Fruit fly (Drosophila melanogaster): ENCODE data around the gene Pburs.
A peak's percentile ranks its signal among the peaks of the same experiment; 100 is the strongest.

The Pburs gene

DNA sequence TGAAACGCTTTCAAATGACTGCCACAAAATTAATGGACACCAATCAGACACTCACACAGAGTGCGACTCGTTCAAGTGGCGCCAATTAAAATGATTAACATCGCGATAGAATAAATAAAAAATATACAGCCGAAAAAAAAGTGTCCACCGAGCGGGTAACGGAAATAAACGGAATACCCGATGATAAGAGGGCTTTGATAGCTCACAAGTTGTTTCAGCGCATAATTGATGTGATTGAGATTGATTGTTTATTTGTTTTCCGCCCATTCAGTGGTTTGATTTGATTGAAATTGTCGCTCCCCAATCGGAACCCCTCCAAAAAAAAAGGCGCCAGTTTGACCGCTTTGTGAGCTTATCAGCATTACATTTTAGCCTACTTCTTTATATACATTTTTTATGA, 13.6 kb downstream of the Pburs start (continued):
- peak; percentile 69 for TF ChIP-seq Med (GFP tag)
- peak; percentile 89 for TF ChIP-seq sug (tag; optimal IDR thresholded peaks at IDR 0.05)
- no peak for TF ChIP-seq gcm (GFP tag; optimal IDR thresholded peaks at IDR 0.05)
- no peak for TF ChIP-seq fu2 (GFP tag; optimal IDR thresholded peaks at IDR 0.05)
- peak; percentile 93 for TF ChIP-seq exex (tag; optimal IDR thresholded peaks at IDR 0.05)
- peak; percentile 65 for TF ChIP-seq CG34376 (GFP tag; optimal IDR thresholded peaks at IDR 0.05)
- no peak for TF ChIP-seq insv (GFP tag; optimal IDR thresholded peaks at IDR 0.05)
- peak; percentile 88 for TF ChIP-seq grn (GFP tag; optimal IDR thresholded peaks at IDR 0.05)
- no peak for TF ChIP-seq MTF-1 (GFP tag; optimal IDR thresholded peaks at IDR 0.05; ENCODE audit: borderline replicate concordance)
- no peak for TF ChIP-seq Lpt (GFP tag; optimal IDR thresholded peaks at IDR 0.05)
- peak; percentile 63 for TF ChIP-seq Vsx1 (GFP tag; optimal IDR thresholded peaks at IDR 0.05)
- no peak for TF ChIP-seq corto (GFP tag; optimal IDR thresholded peaks at IDR 0.05)
- no peak for TF ChIP-seq Lhr (GFP tag; optimal IDR thresholded peaks at IDR 0.05)
- no peak for TF ChIP-seq unc-4 (GFP tag; IDR thresholded peaks at IDR 0.05; ENCODE audit: partially characterized antibody)
- no peak for TF ChIP-seq CG1603 (tag; optimal IDR thresholded peaks at IDR 0.05)
- no peak for TF ChIP-seq CTCF (GFP tag; optimal IDR thresholded peaks at IDR 0.05)
- TF ChIP-seq CG7357 (GFP tag; IDR thresholded peaks at IDR 0.05) = no peak
- no peak for TF ChIP-seq fd3F (GFP tag; optimal IDR thresholded peaks at IDR 0.05)
- TF ChIP-seq CG13123 (GFP tag; optimal IDR thresholded peaks at IDR 0.05) = no peak
- no peak for TF ChIP-seq CG6272 (GFP tag; IDR thresholded peaks at IDR 0.05)
- TF ChIP-seq z (GFP tag; IDR thresholded peaks at IDR 0.05) = no peak
- TF ChIP-seq caup (GFP tag; optimal IDR thresholded peaks at IDR 0.05; ENCODE audit: severe bottlenecking) = no peak
- TF ChIP-seq Ets65A (GFP tag) = no peak
- no peak for TF ChIP-seq CG9437 (GFP tag; optimal IDR thresholded peaks at IDR 0.05)
- TF ChIP-seq CG33557 (GFP tag; optimal IDR thresholded peaks at IDR 0.05) = no peak
- no peak for TF ChIP-seq Neu2 (GFP tag; optimal IDR thresholded peaks at IDR 0.05; ENCODE audit: borderline replicate concordance)
- TF ChIP-seq scrt (GFP tag; optimal IDR thresholded peaks at IDR 0.05) = peak; percentile 6
- no peak for TF ChIP-seq twi (tag; optimal IDR thresholded peaks at IDR 0.05)
- no peak for TF ChIP-seq Xbp1 (GFP tag; optimal IDR thresholded peaks at IDR 0.05)
- TF ChIP-seq sd (tag; optimal IDR thresholded peaks at IDR 0.05) = peak; percentile 50
- TF ChIP-seq Nf-YB (GFP tag; optimal IDR thresholded peaks at IDR 0.05) = peak; percentile 20
- TF ChIP-seq danr (GFP tag; IDR thresholded peaks at IDR 0.05) = no peak
- TF ChIP-seq CG15073 (GFP tag; optimal IDR thresholded peaks at IDR 0.05) = no peak
- no peak for TF ChIP-seq CG3726 (GFP tag; IDR thresholded peaks at IDR 0.05)
- no peak for TF ChIP-seq trh (GFP tag; optimal IDR thresholded peaks at IDR 0.05)
- no peak for TF ChIP-seq Gug (GFP tag; IDR thresholded peaks at IDR 0.05)
- TF ChIP-seq Oli (tag; optimal IDR thresholded peaks at IDR 0.05) = no peak
- no peak for TF ChIP-seq Mes4 (GFP tag; optimal IDR thresholded peaks at IDR 0.05)
- no peak for TF ChIP-seq Stat92E (GFP tag; optimal IDR thresholded peaks at IDR 0.05)
- TF ChIP-seq NfI (GFP tag; optimal IDR thresholded peaks at IDR 0.05) = no peak
- TF ChIP-seq CG11695 (GFP tag; IDR thresholded peaks at IDR 0.05) = no peak
- no peak for TF ChIP-seq HLHmδ (GFP tag; optimal IDR thresholded peaks at IDR 0.05)
- no peak for TF ChIP-seq CG1792 (GFP tag; optimal IDR thresholded peaks at IDR 0.05)
- no peak for TF ChIP-seq pros (GFP tag; optimal IDR thresholded peaks at IDR 0.05)
- TF ChIP-seq CG3838 (GFP tag; optimal IDR thresholded peaks at IDR 0.05) = no peak
- TF ChIP-seq CG11696 (GFP tag; IDR thresholded peaks at IDR 0.05) = no peak
- TF ChIP-seq CG4820 (GFP tag; optimal IDR thresholded peaks at IDR 0.05) = no peak
- TF ChIP-seq vfl (GFP tag; optimal IDR thresholded peaks at IDR 0.05) = no peak
- TF ChIP-seq CG15011 (GFP tag; optimal IDR thresholded peaks at IDR 0.05) = no peak
- TF ChIP-seq Hr51 (GFP tag; optimal IDR thresholded peaks at IDR 0.05) = no peak
- TF ChIP-seq CG10462 (GFP tag; optimal IDR thresholded peaks at IDR 0.05) = no peak
- TF ChIP-seq CG1233 (GFP tag; optimal IDR thresholded peaks at IDR 0.05) = no peak
